Worm (Caenorhabditis elegans): ENCODE data around the gene clc-9.

- no peak for TF ChIP-seq nhr-76 (tag; optimal IDR thresholded peaks at IDR 0.05)
- no peak for TF ChIP-seq mab-5 (tag; optimal IDR thresholded peaks at IDR 0.05)
- TF ChIP-seq nhr-12 (tag; optimal IDR thresholded peaks at IDR 0.05): no peak
- no peak for TF ChIP-seq elt-1 (tag; optimal IDR thresholded peaks at IDR 0.05; ENCODE audit: borderline replicate concordance, insufficient read depth)
- TF ChIP-seq unc-62 (GFP tag; optimal IDR thresholded peaks at IDR 0.05): no peak
- TF ChIP-seq snpc-4 (tag; optimal IDR thresholded peaks at IDR 0.05): no peak
- TF ChIP-seq ham-2 (GFP tag; optimal IDR thresholded peaks at IDR 0.05): no peak
- no peak for TF ChIP-seq ztf-11 (tag; optimal IDR thresholded peaks at IDR 0.05)
- TF ChIP-seq ces-1 (GFP tag; optimal IDR thresholded peaks at IDR 0.05): no peak
- no peak for TF ChIP-seq nhr-28 (tag; optimal IDR thresholded peaks at IDR 0.05)
- no peak for TF ChIP-seq M03D4.4 (tag; optimal IDR thresholded peaks at IDR 0.05)
- TF ChIP-seq lsy-2 (tag; optimal IDR thresholded peaks at IDR 0.05): no peak
- no peak for TF ChIP-seq drap-1 (GFP tag; optimal IDR thresholded peaks at IDR 0.05)
- no peak for TF ChIP-seq flh-1 (GFP tag; optimal IDR thresholded peaks at IDR 0.05)
Measured at ce11 chrIV:11062984-11063613, 49.6 kb upstream of the clc-9 start.

Measured in whole organism, mixed stage, embryonic.